Fruit fly (Drosophila melanogaster) whole organism, wandering third instar larva: ENCODE measurements around the gene Adsl.

Experiments used
- HLH106 ChIP-seq: fragments of 200-800 bp; optimal IDR thresholded peaks from 3 replicates; lab custom pipeline; 2019; ENCODE audit warnings: missing biosample characterization, mild to moderate bottlenecking, missing genetic modification characterization, moderate library complexity
- Hnf4 ChIP-seq: fragments of 200-800 bp; sonication (Bioruptor generic); optimal IDR thresholded peaks from 2 replicates; lab custom pipeline; 2016; ENCODE audit warnings: missing biosample characterization, mild to moderate bottlenecking, missing genetic modification characterization
- pan ChIP-seq: fragments of >200 bp; optimal IDR thresholded peaks from 2 replicates; lab custom pipeline; 2017
- sv ChIP-seq: fragments of 200-800 bp; sonication (Bioruptor generic); optimal IDR thresholded peaks from 3 replicates; lab custom pipeline; 2016; ENCODE audit warnings: missing biosample characterization, missing genetic modification characterization
- usp ChIP-seq: fragments of >200 bp; optimal IDR thresholded peaks from 2 replicates; lab custom pipeline; 2017; ENCODE audit warnings: missing biosample characterization, missing genetic modification characterization
- woc ChIP-seq: sonication (Bioruptor generic); optimal IDR thresholded peaks from 2 replicates; lab custom pipeline; 2016; ENCODE audit warnings: missing biosample characterization, mild to moderate bottlenecking, missing genetic modification characterization

Gene Adsl

dm6 chr3R:16969361-16970355, 51.3 kb downstream of the Adsl start (continued):
- TF ChIP-seq pan (lab: Kevin White, UChicago) (no peak), woc (peak; percentile 64), Hnf4 (GFP tag; lab: Kevin White, UChicago) (peak; percentile 14), HLH106 (tag; lab: Kevin White, UChicago) (peak; percentile 69), usp (GFP tag; lab: Kevin White, UChicago) (no peak), sv (GFP tag; lab: Kevin White, UChicago) (peak; percentile 38)
